Fruit fly (Drosophila melanogaster) whole organism, embryonic: ENCODE measurements around the gene IntS10.

Experiments
- Bdp1 ChIP-seq: fragments of 200-800 bp; sonication (Bioruptor generic); optimal IDR thresholded peaks from 3 replicates; lab custom pipeline; 2016; ENCODE audit warnings: missing biosample characterization, missing genetic modification characterization
- Bgb ChIP-seq: fragments of 200-800 bp; sonication (Bioruptor generic); IDR thresholded peaks from 2 replicates; pipeline ENCODE4 v1.3.6; 2022; ENCODE audit warnings: missing biosample characterization, missing genetic modification characterization; ENCODE audit not compliant: partially characterized antibody
- CG10209 ChIP-seq: fragments of 200-800 bp; sonication (Bioruptor generic); optimal IDR thresholded peaks from 3 replicates; lab custom pipeline; 2017; ENCODE audit warnings: missing biosample characterization, mild to moderate bottlenecking, missing genetic modification characterization, missing genetic modification reagents
- CG12744 ChIP-seq: fragments of 200-800 bp; sonication (Bioruptor generic); optimal IDR thresholded peaks from 2 replicates; lab custom pipeline; 2016; ENCODE audit warnings: missing biosample characterization, missing genetic modification characterization
- CG14860 ChIP-seq: fragments of 200-800 bp; sonication (Bioruptor generic); IDR thresholded peaks from 3 replicates; pipeline ENCODE4 v1.3.6; 2022; ENCODE audit warnings: missing biosample characterization, missing genetic modification characterization; ENCODE audit not compliant: partially characterized antibody
- CG2202 ChIP-seq: fragments of 200-800 bp; sonication (Bioruptor generic); optimal IDR thresholded peaks from 2 replicates; lab custom pipeline; 2018; ENCODE audit warnings: missing biosample characterization, mild to moderate bottlenecking, missing genetic modification characterization
- CG30431 ChIP-seq: fragments of 200-800 bp; sonication (Bioruptor generic); optimal IDR thresholded peaks from 2 replicates; lab custom pipeline; 2017; ENCODE audit warnings: missing biosample characterization, missing genetic modification characterization
- CG3407 ChIP-seq: fragments of 200-800 bp; sonication (Bioruptor generic); optimal IDR thresholded peaks from 2 replicates; lab custom pipeline; 2018; ENCODE audit warnings: missing biosample characterization, mild to moderate bottlenecking, missing genetic modification characterization
- CG7372 ChIP-seq: fragments of 200-800 bp; sonication (Bioruptor generic); IDR thresholded peaks from 2 replicates; pipeline ENCODE4 v1.3.6; 2022; ENCODE audit warnings: missing biosample characterization, missing genetic modification characterization
- CG7963 ChIP-seq: fragments of 200-800 bp; sonication (Bioruptor generic); IDR thresholded peaks from 3 replicates; pipeline ENCODE4 v1.3.6; 2022; ENCODE audit warnings: missing biosample characterization, missing genetic modification characterization; ENCODE audit not compliant: partially characterized antibody
- CG8281 ChIP-seq: fragments of 200-800 bp; sonication (Bioruptor generic); optimal IDR thresholded peaks from 2 replicates; lab custom pipeline; 2018; ENCODE audit warnings: missing biosample characterization, mild to moderate bottlenecking, missing genetic modification characterization, moderate library complexity
- D19B ChIP-seq: fragments of 200-800 bp; sonication (Bioruptor generic); optimal IDR thresholded peaks from 2 replicates; lab custom pipeline; 2017; ENCODE audit warnings: missing biosample characterization, mild to moderate bottlenecking, missing genetic modification characterization
- Dip3 ChIP-seq: fragments of 200-800 bp; sonication (Bioruptor generic); optimal IDR thresholded peaks from 3 replicates; lab custom pipeline; 2016; ENCODE audit warnings: missing biosample characterization, missing genetic modification characterization
- Doc2 ChIP-seq: fragments of 200-800 bp; sonication (Bioruptor generic); IDR thresholded peaks from 2 replicates; pipeline ENCODE4 v1.3.6; 2022; ENCODE audit warnings: missing biosample characterization, missing genetic modification characterization
- Ets65A ChIP-seq: fragments of 200-800 bp; sonication (Bioruptor generic); peaks from one replicate; lab custom pipeline; 2016; ENCODE audit warnings: missing biosample characterization, missing genetic modification characterization
- Hey ChIP-seq: fragments of 200-800 bp; sonication (Bioruptor generic); optimal IDR thresholded peaks from 3 replicates; lab custom pipeline; 2018; ENCODE audit warnings: missing biosample characterization, mild to moderate bottlenecking, missing genetic modification characterization
- Hr78 ChIP-seq, 2 experiments: fragments of 200-800 bp in 1 of 2; fragments of >200 bp in 1 of 2; sonication (Bioruptor generic) in 1 of 2; optimal IDR thresholded peaks; 2 replicates each; lab custom pipeline; 2017 to 2019; ENCODE audit warnings: missing biosample characterization in 2 of 2, missing genetic modification characterization in 2 of 2, mild to moderate bottlenecking in 1 of 2, moderate library complexity in 1 of 2
- Nf-YA ChIP-seq: fragments of 200-800 bp; sonication (Bioruptor generic); IDR thresholded peaks from 2 replicates; pipeline ENCODE4 v1.3.6; 2022; ENCODE audit warnings: missing biosample characterization, missing genetic modification characterization
- YL-1 ChIP-seq: fragments of 200-800 bp; sonication (Bioruptor generic); optimal IDR thresholded peaks from 3 replicates; lab custom pipeline; 2017; ENCODE audit warnings: missing biosample characterization, mild to moderate bottlenecking, missing genetic modification characterization
- ap ChIP-seq: fragments of 200-800 bp; sonication (Bioruptor generic); IDR thresholded peaks from 2 replicates; pipeline ENCODE4 v1.3.6; 2022; ENCODE audit warnings: missing biosample characterization, missing genetic modification characterization
- bab2 ChIP-seq: fragments of 200-800 bp; sonication (Bioruptor generic); optimal IDR thresholded peaks from 2 replicates; lab custom pipeline; 2016; ENCODE audit warnings: missing biosample characterization, missing genetic modification characterization
- br ChIP-seq: fragments of >200 bp; optimal IDR thresholded peaks from 2 replicates; lab custom pipeline; 2017
- btn ChIP-seq: fragments of 200-800 bp; sonication (Bioruptor generic); optimal IDR thresholded peaks from 2 replicates; lab custom pipeline; 2016; ENCODE audit warnings: missing biosample characterization, missing genetic modification characterization
- caup ChIP-seq: fragments of 200-800 bp; sonication (Bioruptor generic); optimal IDR thresholded peaks from 3 replicates; lab custom pipeline; 2017; ENCODE audit warnings: missing biosample characterization, mild to moderate bottlenecking, missing genetic modification characterization, moderate library complexity; ENCODE audit not compliant: severe bottlenecking
- cg ChIP-seq: fragments of 200-800 bp; sonication (Bioruptor generic); optimal IDR thresholded peaks from 3 replicates; lab custom pipeline; 2019; ENCODE audit warnings: missing biosample characterization, mild to moderate bottlenecking, missing genetic modification characterization, moderate library complexity
- ci ChIP-seq: fragments of 200-800 bp; sonication (Bioruptor generic); IDR thresholded peaks from 3 replicates; pipeline ENCODE4 v1.3.6; 2022; ENCODE audit warnings: missing biosample characterization, missing genetic modification characterization
- crol ChIP-seq: fragments of 200-800 bp; sonication (Bioruptor generic); IDR thresholded peaks from 2 replicates; pipeline ENCODE4 v1.3.6; 2022; ENCODE audit warnings: missing biosample characterization, missing genetic modification characterization
- dmrt11E ChIP-seq: fragments of 200-800 bp; sonication (Bioruptor generic); optimal IDR thresholded peaks from 3 replicates; lab custom pipeline; 2018; ENCODE audit warnings: missing biosample characterization, mild to moderate bottlenecking, missing genetic modification characterization, moderate library complexity
- ems ChIP-seq: fragments of 200-800 bp; sonication (Bioruptor generic); optimal IDR thresholded peaks from 3 replicates; lab custom pipeline; 2016; ENCODE audit warnings: missing biosample characterization, missing genetic modification characterization
- ham ChIP-seq: fragments of 200-800 bp; sonication (Bioruptor generic); IDR thresholded peaks from 2 replicates; pipeline ENCODE4 v1.3.6; 2022; ENCODE audit warnings: missing biosample characterization, missing genetic modification characterization
- hb ChIP-seq: fragments of 200-800 bp; sonication (Bioruptor generic); IDR thresholded peaks from 3 replicates; pipeline ENCODE4 v1.3.6; 2022; ENCODE audit warnings: missing biosample characterization, missing genetic modification characterization; ENCODE audit not compliant: partially characterized antibody
- kah ChIP-seq: fragments of 200-800 bp; sonication (Bioruptor generic); optimal IDR thresholded peaks from 2 replicates; lab custom pipeline; 2018; ENCODE audit warnings: missing biosample characterization, mild to moderate bottlenecking, missing genetic modification characterization
- kni ChIP-seq: fragments of 200-800 bp; sonication (Bioruptor generic); optimal IDR thresholded peaks from 3 replicates; lab custom pipeline; 2017; ENCODE audit warnings: mild to moderate bottlenecking, missing biosample characterization, missing genetic modification reagents, missing genetic modification characterization
- nerfin-2 ChIP-seq: fragments of 200-800 bp; sonication (Bioruptor generic); IDR thresholded peaks from 2 replicates; pipeline ENCODE4 v1.3.6; 2022; ENCODE audit warnings: missing biosample characterization, missing genetic modification characterization; ENCODE audit not compliant: partially characterized antibody
- nmo ChIP-seq: fragments of 200-800 bp; sonication (Bioruptor generic); optimal IDR thresholded peaks from 2 replicates; lab custom pipeline; 2018; ENCODE audit warnings: missing biosample characterization, mild to moderate bottlenecking, missing genetic modification characterization, moderate library complexity
- oc ChIP-seq: fragments of 200-800 bp; sonication (Bioruptor generic); optimal IDR thresholded peaks from 2 replicates; lab custom pipeline; 2018; ENCODE audit warnings: missing biosample characterization, mild to moderate bottlenecking, missing genetic modification characterization, moderate library complexity
- prd ChIP-seq, 3 experiments: fragments of >200 bp in 2 of 3; fragments of 200-800 bp in 1 of 3; sonication (Bioruptor generic) in 1 of 3; optimal IDR thresholded peaks in 2 of 3; IDR thresholded peaks in 1 of 3; 2 replicates in 2 of 3; 3 replicates in 1 of 3; pipeline versions ENCODE4 v1.3.6 to Lab custom; 2017 to 2022; ENCODE audit warnings: missing biosample characterization in 1 of 3, missing genetic modification characterization in 1 of 3
- pros ChIP-seq: fragments of 200-800 bp; sonication (Bioruptor generic); optimal IDR thresholded peaks from 3 replicates; lab custom pipeline; 2019; ENCODE audit warnings: missing biosample characterization, mild to moderate bottlenecking, missing genetic modification characterization, moderate library complexity
- rib ChIP-seq: fragments of 200-800 bp; sonication (Bioruptor generic); IDR thresholded peaks from 2 replicates; pipeline ENCODE4 v1.3.6; 2022; ENCODE audit warnings: missing biosample characterization, missing genetic modification characterization
- salm ChIP-seq: fragments of 200-800 bp; sonication (Bioruptor generic); optimal IDR thresholded peaks from 2 replicates; lab custom pipeline; 2018; ENCODE audit warnings: missing biosample characterization, mild to moderate bottlenecking, missing genetic modification characterization
- scrt ChIP-seq: fragments of 200-800 bp; sonication (Bioruptor generic); optimal IDR thresholded peaks from 2 replicates; lab custom pipeline; 2018; ENCODE audit warnings: missing biosample characterization, mild to moderate bottlenecking, missing genetic modification characterization, moderate library complexity
- sens ChIP-seq: fragments of 200-800 bp; sonication (Bioruptor generic); peaks from one replicate; lab custom pipeline; 2016; ENCODE audit warnings: missing biosample characterization, missing genetic modification characterization
- sna ChIP-seq: fragments of 200-800 bp; sonication (Bioruptor generic); IDR thresholded peaks from 2 replicates; pipeline ENCODE4 v1.3.6; 2022; ENCODE audit warnings: missing biosample characterization, missing genetic modification characterization; ENCODE audit not compliant: partially characterized antibody
- sob ChIP-seq: fragments of 200-800 bp; sonication (Bioruptor generic); IDR thresholded peaks from 2 replicates; pipeline ENCODE4 v1.3.6; 2022; ENCODE audit warnings: missing biosample characterization, missing genetic modification characterization
- stwl ChIP-seq: fragments of 200-800 bp; sonication (Bioruptor generic); optimal IDR thresholded peaks from 3 replicates; lab custom pipeline; 2018; ENCODE audit warnings: missing biosample characterization, mild to moderate bottlenecking, missing genetic modification characterization, moderate library complexity
- tap ChIP-seq: fragments of 200-800 bp; optimal IDR thresholded peaks from 3 replicates; lab custom pipeline; 2019; ENCODE audit warnings: missing biosample characterization, mild to moderate bottlenecking, missing genetic modification characterization, moderate library complexity
- trem ChIP-seq: fragments of 200-800 bp; optimal IDR thresholded peaks from 3 replicates; lab custom pipeline; 2019; ENCODE audit warnings: missing biosample characterization, mild to moderate bottlenecking, missing genetic modification characterization, moderate library complexity
- ttk ChIP-seq: fragments of 200-800 bp; sonication (Bioruptor generic); IDR thresholded peaks from 2 replicates; pipeline ENCODE4 v2.1.2; 2022; ENCODE audit warnings: missing biosample characterization, missing genetic modification characterization
- wek ChIP-seq: fragments of 200-800 bp; sonication (Bioruptor generic); optimal IDR thresholded peaks from 3 replicates; lab custom pipeline; 2018; ENCODE audit warnings: missing biosample characterization, mild to moderate bottlenecking, missing genetic modification characterization, moderate library complexity
- yki ChIP-seq: fragments of >200 bp; optimal IDR thresholded peaks from 3 replicates; lab custom pipeline; 2018
- z ChIP-seq: fragments of 200-800 bp; sonication (Bioruptor generic); IDR thresholded peaks from 3 replicates; pipeline ENCODE4 v1.3.6; 2022; ENCODE audit warnings: missing biosample characterization, missing genetic modification characterization

The IntS10 gene

dm6 chr3L:3847810-3848326 is 41.4 kb downstream of the IntS10 start (continued):
- TF ChIP-seq trem (tag; lab: Kevin White, UChicago) (no peak), bab2 (no peak), Ets65A (GFP tag; lab: Kevin White, UChicago) (no peak), Hr78 (GFP tag; optimal IDR thresholded peaks at IDR 0.05; lab: Kevin White, UChicago) (peak in 1 of 2 experiments; percentile 50), btn (GFP tag; lab: Kevin White, UChicago) (no peak), wek (GFP tag; lab: Kevin White, UChicago) (no peak), D19B (no peak), nerfin-2 (no peak), Bgb (no peak), nmo (no peak), salm (tag; lab: Kevin White, UChicago) (no peak), ci (GFP tag; lab: Robert Waterston, UW) (0 out of 3 replicates have a peak, but pooled peaks have one; percentile 19), br (lab: Kevin White, UChicago) (no peak), CG12744 (no peak), sens (GFP tag; lab: Kevin White, UChicago) (peak; percentile 0), prd (optimal IDR thresholded peaks at IDR 0.05; lab: Kevin White, UChicago) (no peak), prd (GFP tag; IDR thresholded peaks at IDR 0.05; lab: Robert Waterston, UW) (no peak), Dip3 (GFP tag; lab: Kevin White, UChicago) (no peak), ems (no peak), YL-1 (GFP tag; lab: Kevin White, UChicago) (no peak), CG30431 (GFP tag; lab: Kevin White, UChicago) (no peak), tap (no peak), dmrt11E (tag; lab: Kevin White, UChicago) (no peak), CG14860 (GFP tag; lab: Robert Waterston, UW) (no peak), sob (GFP tag; lab: Robert Waterston, UW) (no peak), CG3407 (GFP tag; lab: Kevin White, UChicago) (no peak), z (0 out of 3 replicates have a peak, but pooled peaks have one; percentile 52), Doc2 (no peak), CG10209 (GFP tag; lab: Kevin White, UChicago) (no peak), caup (GFP tag; lab: Kevin White, UChicago) (no peak), Hey (tag; lab: Kevin White, UChicago) (no peak), cg (no peak), hb (no peak), crol (peak; percentile 43; the same call in 1 of the 2 replicates), CG7963 (no peak), Nf-YA (GFP tag; lab: Robert Waterston, UW) (no peak), ttk (GFP tag; lab: Robert Waterston, UW) (no peak), kah (GFP tag; lab: Kevin White, UChicago) (no peak), stwl (tag; lab: Kevin White, UChicago) (no peak), ham (GFP tag; lab: Robert Waterston, UW) (no peak), CG8281 (tag; lab: Kevin White, UChicago) (no peak), ap (no peak), rib (GFP tag; lab: Robert Waterston, UW) (no peak), CG7372 (no peak), CG2202 (tag; lab: Kevin White, UChicago) (no peak), scrt (GFP tag; lab: Kevin White, UChicago) (no peak), pros (no peak), yki (no peak), oc (tag; lab: Kevin White, UChicago) (peak; percentile 42), sna (GFP tag; lab: Robert Waterston, UW) (no peak), Bdp1 (GFP tag; lab: Kevin White, UChicago) (no peak), kni (GFP tag; lab: Kevin White, UChicago) (peak; percentile 62)
